Worm (Caenorhabditis elegans): ENCODE data around the gene lin-36.

DNA sequence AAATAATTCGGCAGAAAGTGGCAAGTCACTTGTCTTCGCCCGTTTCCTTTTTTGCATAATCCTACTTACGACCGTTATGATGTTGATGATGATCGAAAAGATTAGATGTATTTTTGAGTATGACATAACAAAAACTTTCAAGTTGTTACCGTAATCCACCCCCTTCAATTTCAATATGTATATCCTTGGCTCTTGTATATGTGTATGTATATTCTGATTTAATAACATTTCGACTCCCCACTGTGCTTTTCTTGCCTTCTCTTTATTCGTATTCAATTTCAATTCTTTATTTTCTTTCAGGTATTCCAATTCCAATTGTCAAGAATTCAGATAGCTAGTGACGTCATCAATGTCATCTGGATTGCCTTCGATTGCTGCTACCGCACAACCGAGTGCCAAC is 46.3 kb upstream of the lin-36 start, which contains the start of gene pros-1:
- TF ChIP-seq flt-1 (GFP tag; IDR thresholded peaks at IDR 0.05), result no peak
- TF ChIP-seq F13C5.2 (tag; optimal IDR thresholded peaks at IDR 0.05), result no peak
- TF ChIP-seq pes-1 (GFP tag; IDR thresholded peaks at IDR 0.05), result no peak
- no peak for TF ChIP-seq ama-1 (optimal IDR thresholded peaks at IDR 0.05)
- no peak for TF ChIP-seq aly-1 (tag; optimal IDR thresholded peaks at IDR 0.05)
